Worm (Caenorhabditis elegans): ENCODE data around the gene arf-1.

ce11 chrIII:5692690-5693089 lies 22.0 kb upstream of the arf-1 start, which contains the start of the genes abi-1 and arle-14:
- no peak for TF ChIP-seq nhr-42 (GFP tag; IDR thresholded peaks at IDR 0.05)
- TF ChIP-seq ztf-11 (tag; optimal IDR thresholded peaks at IDR 0.05): no peak
- TF ChIP-seq fkh-10 (GFP tag; optimal IDR thresholded peaks at IDR 0.05): no peak

Data from whole organism, L4 larva.